Fruit fly (Drosophila melanogaster) whole organism, prepupa: ENCODE data around the gene Atf3.

Experiments used
- CG10631 ChIP-seq: fragments of 200-800 bp; sonication (Bioruptor generic); optimal IDR thresholded peaks from 2 replicates; lab custom pipeline; 2016; ENCODE audit warnings: missing biosample characterization, missing genetic modification characterization
- CG10669 ChIP-seq: fragments of 200-800 bp; sonication (Bioruptor generic); optimal IDR thresholded peaks from 3 replicates; lab custom pipeline; 2018; ENCODE audit warnings: missing biosample characterization, mild to moderate bottlenecking, missing genetic modification characterization, moderate library complexity
- CG11294 ChIP-seq: fragments of 200-800 bp; sonication (Bioruptor generic); IDR thresholded peaks from 2 replicates; pipeline ENCODE4 v1.3.6; 2022; ENCODE audit warnings: missing biosample characterization, missing genetic modification characterization
- CG11902 ChIP-seq: fragments of 200-800 bp; sonication (Bioruptor generic); optimal IDR thresholded peaks from 3 replicates; lab custom pipeline; 2016; ENCODE audit warnings: missing biosample characterization, missing genetic modification characterization
- CG1621 ChIP-seq: fragments of 200-800 bp; sonication (Bioruptor generic); optimal IDR thresholded peaks from 3 replicates; lab custom pipeline; 2018; ENCODE audit warnings: missing biosample characterization, mild to moderate bottlenecking, missing genetic modification characterization
- CG3032 ChIP-seq: fragments of 200-800 bp; optimal IDR thresholded peaks from 2 replicates; lab custom pipeline; 2019; ENCODE audit warnings: missing biosample characterization, mild to moderate bottlenecking, missing genetic modification characterization, moderate library complexity
- CG31627 ChIP-seq: fragments of 200-800 bp; sonication (Bioruptor generic); optimal IDR thresholded peaks from 3 replicates; lab custom pipeline; 2016; ENCODE audit warnings: missing biosample characterization, missing genetic modification characterization
- CG32006 ChIP-seq: fragments of 200-800 bp; sonication (Bioruptor generic); optimal IDR thresholded peaks from 3 replicates; lab custom pipeline; 2017; ENCODE audit warnings: missing biosample characterization, mild to moderate bottlenecking, missing genetic modification characterization
- CG6792 ChIP-seq: fragments of 200-800 bp; sonication (Bioruptor generic); optimal IDR thresholded peaks from 3 replicates; lab custom pipeline; 2016; ENCODE audit warnings: missing biosample characterization, missing genetic modification characterization
- CG6808 ChIP-seq: fragments of 200-800 bp; sonication (Bioruptor generic); optimal IDR thresholded peaks from 3 replicates; lab custom pipeline; 2017; ENCODE audit warnings: missing biosample characterization, missing genetic modification characterization, mild to moderate bottlenecking, moderate library complexity, missing genetic modification reagents
- CG6854 ChIP-seq: fragments of 200-800 bp; sonication (Bioruptor generic); optimal IDR thresholded peaks from 2 replicates; lab custom pipeline; 2017; ENCODE audit warnings: missing biosample characterization, mild to moderate bottlenecking, missing genetic modification characterization
- CG7368 ChIP-seq: fragments of 200-800 bp; sonication (Bioruptor generic); optimal IDR thresholded peaks from 3 replicates; lab custom pipeline; 2016; ENCODE audit warnings: missing biosample characterization, missing genetic modification characterization
- CG8119 ChIP-seq: fragments of 200-800 bp; sonication (Bioruptor generic); IDR thresholded peaks from 3 replicates; pipeline ENCODE4 v1.3.6; 2022; ENCODE audit warnings: missing biosample characterization, missing genetic modification characterization
- CG8319 ChIP-seq: fragments of 200-800 bp; sonication (Bioruptor generic); optimal IDR thresholded peaks from 3 replicates; lab custom pipeline; 2016; ENCODE audit warnings: missing biosample characterization, missing genetic modification characterization
- CG8632 ChIP-seq: fragments of 200-800 bp; sonication (Bioruptor generic); optimal IDR thresholded peaks from 3 replicates; lab custom pipeline; 2016; ENCODE audit warnings: missing biosample characterization, missing genetic modification characterization
- CG9139 ChIP-seq: fragments of 200-800 bp; sonication (Bioruptor generic); optimal IDR thresholded peaks from 3 replicates; lab custom pipeline; 2017; ENCODE audit warnings: missing biosample characterization, mild to moderate bottlenecking, missing genetic modification characterization
- Eip78C ChIP-seq: fragments of 200-800 bp; sonication (Bioruptor generic); peaks from one replicate; lab custom pipeline; 2016; ENCODE audit warnings: missing biosample characterization, missing genetic modification characterization
- Ets96B ChIP-seq: fragments of 200-800 bp; optimal IDR thresholded peaks from 2 replicates; lab custom pipeline; 2019; ENCODE audit warnings: missing biosample characterization, mild to moderate bottlenecking, missing genetic modification characterization, moderate library complexity
- Gug ChIP-seq: fragments of 200-800 bp; sonication (Bioruptor generic); IDR thresholded peaks from 2 replicates; pipeline ENCODE4 v1.3.6; 2022; ENCODE audit warnings: missing biosample characterization, missing genetic modification characterization
- Hr38 ChIP-seq: sonication (Bioruptor generic); optimal IDR thresholded peaks from 2 replicates; lab custom pipeline; 2016; ENCODE audit warnings: missing biosample characterization, missing genetic modification characterization
- Hr39 ChIP-seq: fragments of 200-800 bp; sonication (Bioruptor generic); optimal IDR thresholded peaks from 2 replicates; lab custom pipeline; 2016; ENCODE audit warnings: missing biosample characterization, missing genetic modification characterization
- OdsH ChIP-seq: fragments of 200-800 bp; sonication (Bioruptor generic); optimal IDR thresholded peaks from 3 replicates; lab custom pipeline; 2016; ENCODE audit warnings: missing biosample characterization, missing genetic modification characterization
- Smox ChIP-seq: fragments of 200-800 bp; sonication (Bioruptor generic); optimal IDR thresholded peaks from 3 replicates; lab custom pipeline; 2016; ENCODE audit warnings: missing biosample characterization, missing genetic modification characterization
- Sox102F ChIP-seq: fragments of 200-800 bp; sonication (Bioruptor generic); optimal IDR thresholded peaks from 2 replicates; lab custom pipeline; 2016; ENCODE audit warnings: missing biosample characterization, mild to moderate bottlenecking, missing genetic modification characterization
- Sox15 ChIP-seq: fragments of 200-800 bp; sonication (Bioruptor generic); optimal IDR thresholded peaks from 3 replicates; lab custom pipeline; 2016; ENCODE audit warnings: missing biosample characterization, missing genetic modification characterization
- acj6 ChIP-seq: fragments of 200-800 bp; sonication (Bioruptor generic); optimal IDR thresholded peaks from 3 replicates; lab custom pipeline; 2016; ENCODE audit warnings: missing biosample characterization, missing genetic modification characterization
- dsx ChIP-seq: fragments of 200-800 bp; optimal IDR thresholded peaks from 3 replicates; lab custom pipeline; 2019; ENCODE audit warnings: missing biosample characterization, mild to moderate bottlenecking, missing genetic modification characterization, moderate library complexity; ENCODE audit not compliant: poor library complexity, severe bottlenecking
- eg ChIP-seq: fragments of 200-800 bp; sonication (Bioruptor generic); IDR thresholded peaks from 3 replicates; pipeline ENCODE4 v1.3.6; 2022; ENCODE audit warnings: missing biosample characterization, missing genetic modification characterization
- esn ChIP-seq: fragments of 200-800 bp; sonication (Bioruptor generic); optimal IDR thresholded peaks from 2 replicates; lab custom pipeline; 2016; ENCODE audit warnings: missing biosample characterization, mild to moderate bottlenecking, missing genetic modification characterization, moderate library complexity
- fd59A ChIP-seq: fragments of 200-800 bp; sonication (Bioruptor generic); optimal IDR thresholded peaks from 2 replicates; lab custom pipeline; 2017; ENCODE audit warnings: missing biosample characterization, mild to moderate bottlenecking, missing genetic modification characterization, missing genetic modification reagents
- fd85E ChIP-seq: fragments of 200-800 bp; sonication (Bioruptor generic); optimal IDR thresholded peaks from 3 replicates; lab custom pipeline; 2016; ENCODE audit warnings: missing biosample characterization, missing genetic modification characterization
- fkh ChIP-seq: fragments of 200-800 bp; sonication (Bioruptor generic); optimal IDR thresholded peaks from 3 replicates; lab custom pipeline; 2017; ENCODE audit warnings: missing biosample characterization, mild to moderate bottlenecking, missing genetic modification characterization, moderate library complexity
- lz ChIP-seq: fragments of 200-800 bp; sonication (Bioruptor generic); optimal IDR thresholded peaks from 3 replicates; lab custom pipeline; 2016; ENCODE audit warnings: missing biosample characterization, missing genetic modification characterization
- ss ChIP-seq, 2 experiments: fragments of 200-800 bp; sonication (Bioruptor generic); optimal IDR thresholded peaks; 2 replicates in 1 of 2; 3 replicates in 1 of 2; lab custom pipeline; 2017 to 2018; ENCODE audit warnings: mild to moderate bottlenecking in 2 of 2, missing biosample characterization in 2 of 2, missing genetic modification characterization in 2 of 2, moderate library complexity in 1 of 2
- svp ChIP-seq: fragments of 200-800 bp; sonication (Bioruptor generic); peaks from one replicate; lab custom pipeline; 2016; ENCODE audit warnings: missing biosample characterization, missing genetic modification characterization
- topi ChIP-seq: fragments of 200-800 bp; sonication (Bioruptor generic); optimal IDR thresholded peaks from 3 replicates; lab custom pipeline; 2016; ENCODE audit warnings: missing biosample characterization, missing genetic modification characterization
- vri ChIP-seq: fragments of 200-800 bp; sonication (Bioruptor generic); optimal IDR thresholded peaks from 3 replicates; lab custom pipeline; 2016; ENCODE audit warnings: missing biosample characterization, mild to moderate bottlenecking, missing genetic modification characterization

Gene Atf3

dm6 chrX:1284238-1284637 is 9.2 kb upstream of the Atf3 start:
- TF ChIP-seq Ets96B: no peak
- peak; percentile 35 for TF ChIP-seq fkh (GFP tag; lab: Kevin White, UChicago)

- no peak for TF ChIP-seq CG10631 (GFP tag; lab: Kevin White, UChicago)
- no peak for TF ChIP-seq ss (GFP tag; optimal IDR thresholded peaks at IDR 0.05; lab: Kevin White, UChicago)
- TF ChIP-seq vri (GFP tag; lab: Kevin White, UChicago): peak; percentile 16
- no peak for TF ChIP-seq eg (GFP tag; lab: Robert Waterston, UW)
- TF ChIP-seq OdsH: no peak
- no peak for TF ChIP-seq CG31627 (GFP tag; lab: Kevin White, UChicago)
- TF ChIP-seq svp (GFP tag; lab: Kevin White, UChicago): peak; percentile 44
- no peak for TF ChIP-seq Smox (GFP tag; lab: Kevin White, UChicago)
- no peak for TF ChIP-seq Gug
- no peak for TF ChIP-seq CG10669 (GFP tag; lab: Kevin White, UChicago)
- no peak for TF ChIP-seq acj6 (GFP tag; lab: Kevin White, UChicago)
- no peak for TF ChIP-seq fkh (GFP tag; lab: Kevin White, UChicago)
- TF ChIP-seq, all 60 proteins: peak for 2
These were observed 8.0 kb upstream of the Atf3 start for dm6 chrX:1282953-1283568.

DNA sequence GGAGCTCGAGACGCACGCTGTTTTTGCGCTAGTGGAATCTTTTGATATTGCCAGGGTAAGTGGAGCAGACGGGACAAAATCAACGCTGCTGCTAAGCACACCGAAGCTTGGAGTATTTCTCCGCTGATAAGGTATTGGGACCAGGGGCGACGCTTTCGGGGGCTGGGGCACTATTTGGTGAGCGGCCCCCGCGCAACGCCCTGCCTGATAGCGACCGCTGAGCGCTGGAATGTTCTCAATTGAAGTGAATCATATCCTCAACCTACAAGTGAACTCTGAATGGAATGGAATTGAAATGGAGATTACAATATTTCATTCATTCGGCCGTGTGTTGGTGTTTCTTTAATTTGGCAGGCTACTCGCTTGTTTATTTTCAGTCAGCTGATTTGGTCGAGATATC is 7.3 kb upstream of the Atf3 start:
- no peak for TF ChIP-seq Hr39 (GFP tag; lab: Kevin White, UChicago)
- TF ChIP-seq svp (GFP tag; lab: Kevin White, UChicago): peak; percentile 90
- TF ChIP-seq, all 60 proteins: peak for 1

dm6 chrX:1278825-1279643 is 4.0 kb upstream of the Atf3 start:
- TF ChIP-seq lz (GFP tag; lab: Kevin White, UChicago): no peak
- TF ChIP-seq CG6808: no peak
- TF ChIP-seq fd85E (GFP tag; lab: Kevin White, UChicago): no peak
- TF ChIP-seq Eip78C (GFP tag; lab: Kevin White, UChicago): peak; percentile 19
- TF ChIP-seq CG11902 (GFP tag; lab: Kevin White, UChicago): no peak
- no peak for TF ChIP-seq CG1621
- no peak for TF ChIP-seq CG6854
- TF ChIP-seq svp (GFP tag; lab: Kevin White, UChicago): peak; percentile 60
- TF ChIP-seq CG11294: no peak
- peak; percentile 16 for TF ChIP-seq CG32006
- no peak for TF ChIP-seq topi (GFP tag; lab: Kevin White, UChicago)
- no peak for TF ChIP-seq Ets96B

DNA sequence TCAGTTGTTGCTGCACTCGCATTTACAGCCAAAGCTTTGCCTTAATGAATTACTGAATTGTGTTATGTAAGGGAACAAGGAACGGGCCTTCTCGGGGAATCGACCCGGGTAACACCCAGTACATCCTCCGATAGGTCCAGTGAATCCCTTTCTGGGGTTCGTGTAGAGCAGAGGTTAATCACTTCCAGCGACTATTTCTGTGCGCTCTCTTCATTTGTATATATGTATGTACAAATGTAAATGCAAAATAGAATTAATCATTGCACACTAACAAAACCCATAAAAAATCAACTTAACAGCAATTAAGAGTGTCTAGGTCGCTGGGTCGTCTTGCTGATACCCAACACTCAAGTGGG is 2.4 kb upstream of the Atf3 start:
- TF ChIP-seq vri (GFP tag; lab: Kevin White, UChicago): peak; percentile 29
- no peak for TF ChIP-seq fd59A
- TF ChIP-seq svp (GFP tag; lab: Kevin White, UChicago): peak; percentile 78

DNA sequence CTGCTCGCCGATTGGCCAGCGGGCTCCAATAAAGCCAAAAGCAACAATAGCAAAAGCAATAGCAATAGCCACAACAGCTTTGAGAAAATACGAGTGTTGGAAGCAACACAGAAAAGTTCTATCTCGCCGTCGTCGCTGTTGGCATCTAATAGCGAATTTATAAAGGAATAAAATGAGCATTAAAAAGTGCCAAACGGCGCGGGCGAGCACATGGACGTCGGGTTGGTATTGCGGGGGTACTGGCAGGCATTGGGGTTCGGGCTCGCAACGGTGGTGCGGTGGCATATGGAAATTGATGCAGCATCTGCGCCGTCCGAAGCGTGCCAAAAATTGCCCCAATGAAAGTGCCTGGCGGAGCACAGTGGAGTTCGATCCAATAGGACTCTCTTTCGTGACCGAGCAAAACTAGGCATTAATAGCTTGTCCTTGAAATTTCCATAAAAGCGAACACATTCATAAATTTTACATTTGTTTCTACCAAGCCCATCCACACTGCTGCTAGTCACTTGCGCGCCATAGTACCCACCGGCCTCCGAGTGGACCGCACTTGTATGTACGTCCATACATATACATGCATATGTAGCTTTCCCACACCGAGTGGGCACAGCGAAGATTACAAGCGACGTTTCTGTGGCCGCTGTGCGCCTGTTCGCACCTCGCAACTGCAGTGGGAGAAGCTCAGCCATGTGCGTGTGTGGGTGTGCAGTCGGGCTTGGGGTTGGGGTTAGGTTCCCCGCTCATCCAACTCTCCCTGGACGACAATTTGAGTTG is 1.9 kb upstream of the Atf3 start:
- TF ChIP-seq OdsH (peak; percentile 96), eg (GFP tag; lab: Robert Waterston, UW) (peak; percentile 99), Eip78C (GFP tag; lab: Kevin White, UChicago) (peak; percentile 98), CG10631 (GFP tag; lab: Kevin White, UChicago) (peak; percentile 93), fd59A (peak; percentile 86), CG9139 (peak; percentile 76), Ets96B (peak; percentile 86), dsx (peak; percentile 70), CG8632 (peak; percentile 94), Hr39 (GFP tag; lab: Kevin White, UChicago) (peak; percentile 95), CG3032 (tag; lab: Kevin White, UChicago) (peak; percentile 83), CG10669 (GFP tag; lab: Kevin White, UChicago) (peak; percentile 89), Sox102F (GFP tag; lab: Kevin White, UChicago) (peak; percentile 91), CG6808 (peak; percentile 85), CG8319 (GFP tag; lab: Kevin White, UChicago) (peak; percentile 93), esn (GFP tag; lab: Kevin White, UChicago) (peak; percentile 93), CG6792 (GFP tag; lab: Kevin White, UChicago) (peak; percentile 96), ss (GFP tag; optimal IDR thresholded peaks at IDR 0.05; lab: Kevin White, UChicago) (peak; percentile 80 to 89), CG7368 (GFP tag; lab: Kevin White, UChicago) (peak; percentile 97), Hr38 (GFP tag; lab: Kevin White, UChicago) (peak; percentile 32), CG8119 (GFP tag; lab: Robert Waterston, UW) (peak; percentile 98), Sox15 (GFP tag; lab: Kevin White, UChicago) (peak; percentile 94)
